Worm (Caenorhabditis elegans): ENCODE measurements around the gene srh-38.

- TF ChIP-seq F33H1.4 (GFP tag; IDR thresholded peaks at IDR 0.05) (no peak), F39B2.1 (GFP tag; IDR thresholded peaks at IDR 0.05) (no peak), pha-4 (tag; optimal IDR thresholded peaks at IDR 0.05) (no peak)
Measured at ce11 chrV:2938497-2938896, 16.0 kb upstream of the srh-38 start, which contains the start of gene srw-141.
